Fruit fly (Drosophila melanogaster): ENCODE results near the gene vrs.

Gene vrs

dm6 chr3R:12448889-12449314 is 1.4 kb downstream of the vrs start, which contains the start of gene CG18549 (continued):
- no peak for TF ChIP-seq pan (optimal IDR thresholded peaks at IDR 0.05)
- peak in 1 of 2 experiments; percentile 100 for TF ChIP-seq pan (GFP tag; optimal IDR thresholded peaks at IDR 0.05 in 1 of 2, IDR thresholded peaks at IDR 0.05 in 1 of 2)
- peak; percentile 99 for TF ChIP-seq CG8290 (GFP tag; optimal IDR thresholded peaks at IDR 0.05)
- TF ChIP-seq CG8290 (tag; optimal IDR thresholded peaks at IDR 0.05) = peak; percentile 95 to 99
- TF ChIP-seq sisA (GFP tag; IDR thresholded peaks at IDR 0.05) = peak; percentile 100
- peak; percentile 97 for TF ChIP-seq CG8359 (GFP tag; optimal IDR thresholded peaks at IDR 0.05; ENCODE audit: borderline replicate concordance)
- TF ChIP-seq fd64A (GFP tag; optimal IDR thresholded peaks at IDR 0.05) = peak; percentile 100
- TF ChIP-seq Hmr (GFP tag; optimal IDR thresholded peaks at IDR 0.05) = peak; percentile 100
- TF ChIP-seq ham (GFP tag; IDR thresholded peaks at IDR 0.05) = peak; percentile 98
- peak; percentile 100 for TF ChIP-seq CG12219 (GFP tag; optimal IDR thresholded peaks at IDR 0.05)
- TF ChIP-seq CG34376 (GFP tag; optimal IDR thresholded peaks at IDR 0.05) = peak; percentile 100
- TF ChIP-seq dan (GFP tag; IDR thresholded peaks at IDR 0.05) = peak; percentile 97
- TF ChIP-seq maf-S (GFP tag; optimal IDR thresholded peaks at IDR 0.05) = peak; percentile 99
- peak; percentile 99 for TF ChIP-seq jumu (GFP tag; optimal IDR thresholded peaks at IDR 0.05)
- peak; percentile 99 for TF ChIP-seq org-1 (GFP tag; optimal IDR thresholded peaks at IDR 0.05)
- TF ChIP-seq mam (GFP tag; optimal IDR thresholded peaks at IDR 0.05) = peak; percentile 99
- TF ChIP-seq D19A (tag; optimal IDR thresholded peaks at IDR 0.05) = peak; percentile 100
- TF ChIP-seq sna (GFP tag; IDR thresholded peaks at IDR 0.05; ENCODE audit: partially characterized antibody) = peak; percentile 85
- peak; percentile 99 for TF ChIP-seq Dip3 (GFP tag; optimal IDR thresholded peaks at IDR 0.05)
- peak; percentile 99 for TF ChIP-seq twi (tag; optimal IDR thresholded peaks at IDR 0.05)
- TF ChIP-seq sob (GFP tag; IDR thresholded peaks at IDR 0.05) = peak; percentile 100
- TF ChIP-seq CG9727 (GFP tag; optimal IDR thresholded peaks at IDR 0.05) = peak; percentile 100
- peak; percentile 81 for TF ChIP-seq unc-4 (GFP tag; IDR thresholded peaks at IDR 0.05; ENCODE audit: partially characterized antibody)
- TF ChIP-seq Hr51 (GFP tag; optimal IDR thresholded peaks at IDR 0.05) = peak; percentile 99 to 100
- TF ChIP-seq ERR (GFP tag; optimal IDR thresholded peaks at IDR 0.05) = peak; percentile 98
- TF ChIP-seq gt (GFP tag; IDR thresholded peaks at IDR 0.05) = peak; percentile 99
- TF ChIP-seq B-H1 (GFP tag; IDR thresholded peaks at IDR 0.05) = peak; percentile 100
- peak; percentile 100 for TF ChIP-seq Max (GFP tag; optimal IDR thresholded peaks at IDR 0.05)
- TF ChIP-seq fru (optimal IDR thresholded peaks at IDR 0.05) = no peak
- peak; percentile 100 for TF ChIP-seq CG17385 (GFP tag; optimal IDR thresholded peaks at IDR 0.05)
- peak; percentile 100 for TF ChIP-seq CG32767 (GFP tag; IDR thresholded peaks at IDR 0.05)
- TF ChIP-seq Med (GFP tag) = peak; percentile 100
- TF ChIP-seq bsh (GFP tag; optimal IDR thresholded peaks at IDR 0.05) = peak; percentile 100
- TF ChIP-seq sens-2 (GFP tag; IDR thresholded peaks at IDR 0.05) = peak; percentile 100
- peak; percentile 96 for TF ChIP-seq CG17186 (GFP tag; optimal IDR thresholded peaks at IDR 0.05)
- peak; percentile 99 for TF ChIP-seq Mrtf (GFP tag; IDR thresholded peaks at IDR 0.05)
- TF ChIP-seq HLHmδ (GFP tag; optimal IDR thresholded peaks at IDR 0.05) = no peak
- peak; percentile 100 for TF ChIP-seq Fer3 (tag; optimal IDR thresholded peaks at IDR 0.05)
- TF ChIP-seq pros (GFP tag; optimal IDR thresholded peaks at IDR 0.05) = peak; percentile 90
- peak; percentile 100 for TF ChIP-seq ken (GFP tag; IDR thresholded peaks at IDR 0.05)
- TF ChIP-seq CG1529 (GFP tag; optimal IDR thresholded peaks at IDR 0.05) = peak; percentile 100
- TF ChIP-seq lbe (GFP tag; optimal IDR thresholded peaks at IDR 0.05) = peak; percentile 99
- peak; percentile 100 for TF ChIP-seq CG32772 (GFP tag; IDR thresholded peaks at IDR 0.05)
- TF ChIP-seq fd3F (GFP tag; optimal IDR thresholded peaks at IDR 0.05) = peak; percentile 99
- peak; percentile 100 for TF ChIP-seq MBD-R2 (GFP tag; IDR thresholded peaks at IDR 0.05)
- peak; percentile 99 for TF ChIP-seq eyg (GFP tag; optimal IDR thresholded peaks at IDR 0.05)
- TF ChIP-seq CG14860 (GFP tag; IDR thresholded peaks at IDR 0.05; ENCODE audit: partially characterized antibody) = peak; percentile 65
- TF ChIP-seq CG1602 (GFP tag; optimal IDR thresholded peaks at IDR 0.05) = peak; percentile 100
- TF ChIP-seq otp (GFP tag; IDR thresholded peaks at IDR 0.05) = peak; percentile 100
- peak; percentile 88 for TF ChIP-seq bigmax (GFP tag; optimal IDR thresholded peaks at IDR 0.05)
- TF ChIP-seq lmd (GFP tag; IDR thresholded peaks at IDR 0.05) = peak; percentile 100
- TF ChIP-seq nau (GFP tag; optimal IDR thresholded peaks at IDR 0.05) = peak; percentile 100
